Worm (Caenorhabditis elegans) whole organism, young adult: Measurements from ENCODE around the gene C17G10.13.

ENCODE experiments used
- B0261.1 ChIP-seq: sonication (generic microtip); optimal IDR thresholded peaks from 2 replicates; lab custom pipeline; 2016; ENCODE audit warnings: mild to moderate bottlenecking, missing genetic modification characterization, moderate library complexity, missing compliant biosample characterization
- D2030.7 ChIP-seq: fragments of 200-800 bp; sonication (Bioruptor generic); IDR thresholded peaks from 2 replicates; pipeline ENCODE4 v1.3.6; 2022; ENCODE audit warnings: missing genetic modification reagents, missing genetic modification characterization, missing compliant biosample characterization
- F10E7.11 ChIP-seq: sonication (generic microtip); optimal IDR thresholded peaks from 2 replicates; lab custom pipeline; 2017; ENCODE audit warnings: mild to moderate bottlenecking, missing genetic modification characterization, moderate library complexity, missing compliant biosample characterization
- F22D6.2 ChIP-seq: sonication (generic microtip); optimal IDR thresholded peaks from 2 replicates; lab custom pipeline; 2016; ENCODE audit warnings: mild to moderate bottlenecking, missing genetic modification characterization, missing compliant biosample characterization
- F23B12.7 ChIP-seq: sonication (generic microtip); optimal IDR thresholded peaks from 2 replicates; lab custom pipeline; 2017; ENCODE audit warnings: missing genetic modification characterization, mild to moderate bottlenecking, missing compliant biosample characterization, antibody characterized with exemption, moderate library complexity; ENCODE audit not compliant: insufficient read depth
- F52B5.7 ChIP-seq: sonication (generic microtip); optimal IDR thresholded peaks from 2 replicates; lab custom pipeline; 2016; ENCODE audit warnings: mild to moderate bottlenecking, missing genetic modification characterization, missing compliant biosample characterization
- K11D2.4 ChIP-seq: fragments of 200-800 bp; sonication (Bioruptor generic); IDR thresholded peaks from 2 replicates; pipeline ENCODE4 v1.3.6; 2022; ENCODE audit warnings: missing genetic modification reagents, missing genetic modification characterization, missing compliant biosample characterization
- T26A5.8 ChIP-seq: sonication (generic microtip); optimal IDR thresholded peaks from 2 replicates; lab custom pipeline; 2016; ENCODE audit warnings: missing genetic modification characterization, missing compliant biosample characterization
- Y53F4B.3 ChIP-seq: fragments of 200-800 bp; sonication (Bioruptor generic); IDR thresholded peaks from 2 replicates; pipeline ENCODE4 v1.3.6; 2022; ENCODE audit warnings: missing genetic modification reagents, missing genetic modification characterization, missing compliant biosample characterization
- Y53G8AR.9 ChIP-seq: fragments of 200-800 bp; sonication (Bioruptor generic); conservative IDR thresholded peaks from 2 replicates; pipeline ENCODE4 v1.3.6; 2022; ENCODE audit warnings: missing genetic modification reagents, missing genetic modification characterization, missing compliant biosample characterization
- Y56A3A.18 ChIP-seq: fragments of 200-800 bp; sonication (Bioruptor generic); IDR thresholded peaks from 2 replicates; pipeline ENCODE4 v1.3.6; 2022; ENCODE audit warnings: missing genetic modification reagents, missing genetic modification characterization, missing compliant biosample characterization
- Y67H2A.10 ChIP-seq: fragments of 200-800 bp; sonication (Bioruptor generic); conservative IDR thresholded peaks from 2 replicates; pipeline ENCODE4 v1.3.6; 2022; ENCODE audit warnings: missing genetic modification reagents, missing genetic modification characterization, missing compliant biosample characterization
- Y79H2A.3 ChIP-seq: fragments of 200-800 bp; sonication (Bioruptor generic); conservative IDR thresholded peaks from 2 replicates; pipeline ENCODE4 v1.3.6; 2022; ENCODE audit warnings: missing genetic modification reagents, missing genetic modification characterization, missing compliant biosample characterization
- aptf-2 ChIP-seq: fragments of 200-800 bp; sonication (Bioruptor generic); conservative IDR thresholded peaks from 2 replicates; pipeline ENCODE4 v1.3.6; 2022; ENCODE audit warnings: missing genetic modification reagents, missing genetic modification characterization, missing compliant biosample characterization
- attf-6 ChIP-seq: fragments of 200-800 bp; sonication (Bioruptor generic); IDR thresholded peaks from 2 replicates; pipeline ENCODE4 v1.3.6; 2022; ENCODE audit warnings: missing genetic modification reagents, missing genetic modification characterization, missing compliant biosample characterization
- bed-1 ChIP-seq: fragments of 200-800 bp; sonication (Bioruptor generic); IDR thresholded peaks from 2 replicates; pipeline ENCODE4 v1.3.6; 2022; ENCODE audit warnings: missing genetic modification reagents, missing genetic modification characterization, missing compliant biosample characterization
- die-1 ChIP-seq: sonication (generic microtip); optimal IDR thresholded peaks from 2 replicates; lab custom pipeline; 2016; ENCODE audit warnings: missing genotype, mild to moderate bottlenecking, missing genetic modification characterization, missing compliant biosample characterization
- dox-1 ChIP-seq: fragments of 200-800 bp; sonication (Bioruptor generic); IDR thresholded peaks from 2 replicates; pipeline ENCODE4 v1.3.6; 2022; ENCODE audit warnings: missing genetic modification reagents, missing genetic modification characterization, missing compliant biosample characterization
- dpff-1 ChIP-seq: sonication (generic microtip); optimal IDR thresholded peaks from 2 replicates; lab custom pipeline; 2017; ENCODE audit warnings: mild to moderate bottlenecking, missing genetic modification characterization, missing compliant biosample characterization
- ekl-4 ChIP-seq: fragments of 200-800 bp; sonication (Bioruptor generic); IDR thresholded peaks from 2 replicates; pipeline ENCODE4 v1.3.6; 2022; ENCODE audit warnings: missing genetic modification reagents, missing genetic modification characterization, missing compliant biosample characterization
- gei-17 ChIP-seq: fragments of 200-800 bp; sonication (Bioruptor generic); optimal IDR thresholded peaks from 2 replicates; lab custom pipeline; 2018; ENCODE audit warnings: mild to moderate bottlenecking, missing genetic modification characterization, missing compliant biosample characterization
- hlh-26 ChIP-seq: fragments of 200-800 bp; sonication (Bioruptor generic); conservative IDR thresholded peaks from 2 replicates; pipeline ENCODE4 v1.3.6; 2022; ENCODE audit warnings: missing genetic modification reagents, missing genetic modification characterization, missing compliant biosample characterization
- hmg-20 ChIP-seq: fragments of 200-800 bp; sonication (Bioruptor generic); IDR thresholded peaks from 2 replicates; pipeline ENCODE4 v1.3.6; 2022; ENCODE audit warnings: missing genetic modification reagents, missing genetic modification characterization, missing compliant biosample characterization
- lag-1 ChIP-seq: fragments of 200-800 bp; sonication (Bioruptor generic); IDR thresholded peaks from 2 replicates; pipeline ENCODE4 v1.3.6; 2022; ENCODE audit warnings: missing genetic modification reagents, missing genetic modification characterization, missing compliant biosample characterization
- let-526 ChIP-seq: fragments of 200-800 bp; sonication (Bioruptor generic); IDR thresholded peaks from 2 replicates; pipeline ENCODE4 v1.3.6; 2022; ENCODE audit warnings: missing genetic modification reagents, missing genetic modification characterization, missing compliant biosample characterization
- lin-26 ChIP-seq: fragments of 200-800 bp; sonication (Bioruptor generic); IDR thresholded peaks from 2 replicates; pipeline ENCODE4 v1.3.6; 2022; ENCODE audit warnings: missing genetic modification reagents, missing genetic modification characterization, missing compliant biosample characterization
- lin-40 ChIP-seq: sonication (generic microtip); optimal IDR thresholded peaks from 2 replicates; lab custom pipeline; 2016; ENCODE audit warnings: missing genetic modification characterization, mild to moderate bottlenecking, missing compliant biosample characterization, missing genotype, missing genetic modification reagents
- lin-54 ChIP-seq: fragments of 200-800 bp; sonication (Bioruptor generic); optimal IDR thresholded peaks from 2 replicates; lab custom pipeline; 2018; ENCODE audit warnings: mild to moderate bottlenecking, missing genetic modification characterization, missing compliant biosample characterization
- madf-10 ChIP-seq: sonication (generic microtip); optimal IDR thresholded peaks from 2 replicates; lab custom pipeline; 2016; ENCODE audit warnings: mild to moderate bottlenecking, missing genetic modification characterization, missing compliant biosample characterization
- madf-8 ChIP-seq: fragments of 200-800 bp; sonication (Bioruptor generic); conservative IDR thresholded peaks from 2 replicates; pipeline ENCODE4 v1.3.6; 2022; ENCODE audit warnings: missing genetic modification reagents, missing genetic modification characterization, missing compliant biosample characterization
- mes-4 ChIP-seq: sonication (generic microtip); optimal IDR thresholded peaks from 2 replicates; lab custom pipeline; 2016; ENCODE audit warnings: missing genotype, missing genetic modification characterization, missing compliant biosample characterization
- nhr-27 ChIP-seq: fragments of 200-800 bp; sonication (Bioruptor generic); optimal IDR thresholded peaks from 2 replicates; lab custom pipeline; 2018; ENCODE audit warnings: mild to moderate bottlenecking, missing genetic modification characterization, moderate library complexity, missing compliant biosample characterization
- nhr-80 ChIP-seq: sonication (generic microtip); optimal IDR thresholded peaks from 2 replicates; lab custom pipeline; 2016; ENCODE audit warnings: missing genetic modification characterization, missing compliant biosample characterization
- rec-8 ChIP-seq, 2 experiments: sonication (generic microtip); optimal IDR thresholded peaks; 2 replicates each; lab custom pipeline; 2016; ENCODE audit warnings: mild to moderate bottlenecking in 2 of 2, missing genetic modification characterization in 2 of 2, missing genetic modification reagents in 2 of 2, missing genotype in 2 of 2, missing biosample characterization in 1 of 2, missing compliant biosample characterization in 1 of 2, moderate library complexity in 1 of 2
- somi-1 ChIP-seq: fragments of 200-800 bp; sonication (Bioruptor generic); optimal IDR thresholded peaks from 2 replicates; lab custom pipeline; 2018; ENCODE audit warnings: mild to moderate bottlenecking, missing genetic modification characterization, missing compliant biosample characterization
- tbx-9 ChIP-seq: sonication (generic microtip); optimal IDR thresholded peaks from 2 replicates; lab custom pipeline; 2016; ENCODE audit warnings: borderline replicate concordance, missing genetic modification characterization, inconsistent platforms, missing compliant biosample characterization
- unc-62 ChIP-seq: fragments of 150-350 bp; optimal IDR thresholded peaks from 2 replicates; lab custom pipeline; 2014; ENCODE audit warnings: missing biosample characterization, missing genetic modification reagents, missing genetic modification characterization
- xnd-1 ChIP-seq: sonication (generic microtip); optimal IDR thresholded peaks from 2 replicates; lab custom pipeline; 2016; ENCODE audit warnings: missing genotype, missing genetic modification reagents, missing genetic modification characterization, missing compliant biosample characterization
- ztf-22 ChIP-seq: fragments of 200-800 bp; sonication (Bioruptor generic); optimal IDR thresholded peaks from 2 replicates; lab custom pipeline; 2018; ENCODE audit warnings: mild to moderate bottlenecking, missing genetic modification characterization, moderate library complexity, missing compliant biosample characterization
- ztf-26 ChIP-seq: sonication (generic microtip); optimal IDR thresholded peaks from 2 replicates; lab custom pipeline; 2017; ENCODE audit warnings: missing genetic modification characterization, missing compliant biosample characterization
- ztf-28 ChIP-seq: fragments of 200-800 bp; sonication (Bioruptor generic); IDR thresholded peaks from 2 replicates; pipeline ENCODE4 v1.3.6; 2022; ENCODE audit warnings: missing genetic modification reagents, missing genetic modification characterization, missing compliant biosample characterization
- ztf-3 ChIP-seq: fragments of 200-800 bp; sonication (Bioruptor generic); optimal IDR thresholded peaks from 2 replicates; lab custom pipeline; 2018; ENCODE audit warnings: mild to moderate bottlenecking, missing genetic modification characterization, missing compliant biosample characterization
- ztf-6 ChIP-seq: fragments of 200-800 bp; sonication (Bioruptor generic); IDR thresholded peaks from 2 replicates; pipeline ENCODE4 v1.3.6; 2022; ENCODE audit warnings: missing genetic modification reagents, missing genetic modification characterization, missing compliant biosample characterization

C17G10.13 gene

DNA sequence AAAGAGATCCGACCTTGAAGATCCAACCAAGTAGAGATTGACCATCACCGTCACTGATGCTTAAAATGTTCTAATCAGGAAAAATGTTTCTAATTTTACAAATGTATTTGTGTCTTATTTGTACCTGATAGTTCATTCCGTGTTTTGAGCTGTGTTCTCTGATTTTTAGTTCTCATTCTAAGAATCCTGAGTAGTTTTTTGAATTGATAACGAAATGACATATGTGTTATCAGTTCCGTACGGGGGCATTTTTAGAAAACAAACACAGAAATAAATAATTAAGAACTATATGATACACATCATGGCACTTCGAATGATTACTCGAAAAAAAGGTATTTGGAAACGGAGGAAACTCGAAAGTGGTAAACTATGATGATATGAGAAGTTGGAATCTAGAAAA is 34.1 kb downstream of the C17G10.13 start:
- TF ChIP-seq hlh-26 (GFP tag; lab: Robert Waterston, UW) (no peak), mes-4 (no peak), nhr-80 (no peak), lin-40 (no peak), madf-8 (GFP tag; lab: Robert Waterston, UW) (no peak), gei-17 (GFP tag; lab: Kevin White, UChicago) (no peak), K11D2.4 (GFP tag; lab: Robert Waterston, UW) (no peak), Y79H2A.3 (GFP tag; lab: Robert Waterston, UW) (no peak), aptf-2 (GFP tag; lab: Robert Waterston, UW) (no peak), rec-8 (tag; optimal IDR thresholded peaks at IDR 0.05; lab: Kevin White, UChicago) (no peak), dpff-1 (tag; lab: Kevin White, UChicago) (no peak), somi-1 (GFP tag; lab: Kevin White, UChicago) (no peak), lin-54 (GFP tag; lab: Kevin White, UChicago) (no peak), ztf-3 (GFP tag; lab: Kevin White, UChicago) (no peak)

DNA sequence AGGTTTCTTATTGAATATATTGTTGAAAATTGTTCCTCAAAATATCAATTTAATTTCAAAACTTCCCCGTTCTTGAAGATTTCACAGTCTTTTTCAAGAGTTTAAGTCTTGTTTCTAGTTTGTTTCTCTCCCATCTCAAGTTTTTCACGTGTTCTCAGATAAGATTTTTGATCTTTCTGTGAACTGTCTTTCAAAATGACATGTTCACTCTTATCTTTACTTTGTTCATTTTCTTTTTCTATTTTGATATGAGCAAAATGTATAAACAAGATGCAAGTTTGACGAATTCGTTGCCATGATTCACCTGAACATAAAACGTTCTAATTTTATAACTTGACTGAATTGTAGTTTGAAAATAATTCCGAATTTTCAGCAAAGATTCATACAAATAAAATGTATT is 34.8 kb downstream of the C17G10.13 start:
- TF ChIP-seq nhr-80 (peak; percentile 27), F23B12.7 (no peak), ztf-6 (no peak), unc-62 (peak; percentile 11), T26A5.8 (tag; lab: Kevin White, UChicago) (no peak)

DNA sequence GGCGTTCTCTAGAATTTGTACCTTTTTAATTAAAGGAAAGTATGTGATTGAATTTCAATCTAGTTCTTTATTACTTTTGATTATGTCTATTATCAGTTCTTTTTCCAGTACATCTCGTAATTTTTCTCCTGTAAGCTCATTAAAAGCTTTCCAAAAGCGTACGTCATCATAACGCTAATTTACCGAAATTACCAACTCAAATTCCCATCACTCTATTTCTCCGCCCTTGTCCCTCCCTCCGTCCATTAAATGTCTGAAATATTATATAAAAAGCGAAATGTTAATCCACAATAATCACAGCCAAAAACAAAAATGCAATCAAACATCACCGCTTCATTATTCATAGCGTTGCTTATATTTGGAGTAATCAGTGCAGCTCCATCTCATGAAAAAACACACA is 35.3 kb downstream of the C17G10.13 start, which contains the start of gene ins-12:
ins-12 (plus strand) TSS at position 301 of the 400 bp plus-strand sequence.
- TF ChIP-seq F52B5.7 (tag; lab: Kevin White, UChicago), result no peak
- no peak for TF ChIP-seq Y56A3A.18 (GFP tag; lab: Robert Waterston, UW)
- no peak for TF ChIP-seq xnd-1 (tag; lab: Kevin White, UChicago)
- no peak for TF ChIP-seq bed-1 (GFP tag; lab: Robert Waterston, UW)

DNA sequence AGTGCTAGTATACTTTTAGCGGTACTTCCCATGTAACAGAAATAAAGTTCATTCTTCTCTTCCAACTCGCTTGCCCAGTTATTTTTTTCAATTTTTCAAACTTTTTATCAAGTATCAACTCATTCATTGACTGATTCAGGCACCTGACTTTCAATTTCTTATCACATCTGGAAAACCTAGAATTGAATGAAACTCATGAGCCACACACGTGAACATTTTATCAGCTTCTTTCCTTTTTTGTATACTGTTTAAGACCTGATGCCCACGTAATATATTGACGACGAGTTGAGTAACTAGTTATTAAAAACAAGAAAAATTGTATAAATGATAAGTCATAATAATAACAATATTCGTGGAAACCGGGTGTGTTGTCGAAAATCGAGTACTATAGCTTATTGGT is 36.1 kb downstream of the C17G10.13 start:
- TF ChIP-seq nhr-80 (peak; percentile 2), dox-1 (GFP tag; lab: Robert Waterston, UW) (no peak), dpff-1 (tag; lab: Kevin White, UChicago) (no peak), D2030.7 (GFP tag; lab: Robert Waterston, UW) (no peak), tbx-9 (tag; lab: Kevin White, UChicago) (no peak), lin-26 (GFP tag; lab: Robert Waterston, UW) (no peak), madf-10 (tag; lab: Kevin White, UChicago) (no peak), attf-6 (GFP tag; lab: Robert Waterston, UW) (no peak)

DNA sequence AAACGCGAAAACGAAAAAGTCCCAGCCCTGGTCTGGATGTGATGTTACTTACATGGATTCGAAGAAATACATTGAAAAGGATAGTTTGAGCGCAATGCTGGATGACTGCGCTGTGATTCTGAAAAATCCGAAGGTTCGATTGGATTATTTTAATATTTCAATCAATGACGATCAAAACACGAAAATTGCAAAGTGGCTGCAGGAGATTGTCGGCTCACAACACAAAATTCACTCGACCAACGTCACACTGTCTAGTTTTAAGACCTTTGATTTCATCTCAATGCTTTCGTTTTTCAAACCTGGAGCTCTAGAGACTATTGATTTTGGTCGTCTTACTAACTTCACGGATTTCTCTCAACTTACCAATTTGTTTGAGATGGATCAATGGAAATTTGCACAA is 38.1 kb downstream of the C17G10.13 start, which contains the start of gene C17C3.5:
C17C3.5 (plus strand) TSS at position 301 of the 400 bp plus-strand sequence.
- TF ChIP-seq xnd-1 (tag; lab: Kevin White, UChicago) (no peak), ztf-26 (no peak), F22D6.2 (no peak), ekl-4 (GFP tag; lab: Robert Waterston, UW) (no peak), hmg-20 (GFP tag; lab: Robert Waterston, UW) (no peak), lin-54 (GFP tag; lab: Kevin White, UChicago) (no peak), ztf-22 (GFP tag; lab: Kevin White, UChicago) (no peak), Y53F4B.3 (GFP tag; lab: Robert Waterston, UW) (no peak), Y53G8AR.9 (no peak), dpff-1 (tag; lab: Kevin White, UChicago) (no peak), nhr-80 (no peak), nhr-27 (tag; lab: Kevin White, UChicago) (no peak), die-1 (tag; lab: Kevin White, UChicago) (no peak), lag-1 (no peak), Y67H2A.10 (GFP tag; lab: Robert Waterston, UW) (no peak), ztf-28 (GFP tag; lab: Robert Waterston, UW) (no peak), let-526 (GFP tag; lab: Robert Waterston, UW) (no peak), F10E7.11 (tag; lab: Kevin White, UChicago) (no peak), B0261.1 (tag; lab: Kevin White, UChicago) (no peak)
